Fruit fly (Drosophila melanogaster): ENCODE results near the gene nod.
A peak's percentile ranks its signal among the peaks of the same experiment; 100 is the strongest.

dm6 chrX:11559728-11560724, 20.5 kb upstream of the nod start:
- TF ChIP-seq CG1620 (GFP tag; optimal IDR thresholded peaks at IDR 0.05) (peak; percentile 74), Mnt (GFP tag; optimal IDR thresholded peaks at IDR 0.05) (peak; percentile 66), tj (GFP tag; optimal IDR thresholded peaks at IDR 0.05) (peak; percentile 88), CG12768 (GFP tag; optimal IDR thresholded peaks at IDR 0.05) (peak; percentile 91), CG33017 (tag; optimal IDR thresholded peaks at IDR 0.05) (peak; percentile 91), cnc (optimal IDR thresholded peaks at IDR 0.05) (no peak)
